Worm (Caenorhabditis elegans): ENCODE results near the gene fbxc-30.

DNA sequence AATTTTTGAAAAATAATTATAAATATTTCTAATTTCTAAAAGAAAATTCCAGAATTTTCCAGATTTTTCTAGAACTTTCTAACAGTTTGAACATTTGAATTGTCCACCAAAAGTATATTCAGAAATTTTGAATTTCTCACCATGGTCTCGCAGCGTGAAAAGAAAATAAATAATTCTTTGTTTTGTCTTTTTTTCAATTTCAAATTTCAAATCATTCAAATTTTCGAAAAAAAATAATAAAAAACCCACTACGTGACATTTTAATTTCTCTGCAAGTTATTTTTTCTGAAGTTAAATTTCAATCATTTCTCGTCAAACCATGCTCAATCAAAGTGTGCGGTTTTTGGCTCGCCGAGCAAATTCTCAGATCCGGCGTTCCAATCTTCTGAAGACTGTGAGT is 15.3 kb downstream of the fbxc-30 start, which contains the start of gene acs-15:
- TF ChIP-seq tbx-2 (tag; optimal IDR thresholded peaks at IDR 0.05) (no peak), T23F11.4 (GFP tag; optimal IDR thresholded peaks at IDR 0.05) (no peak)

Measured in whole organism, late embryonic.